Worm (Caenorhabditis elegans): Measurements from ENCODE around the gene Y25C1A.14.

Y25C1A.14 gene

ce11 chrII:3054221-3054620, 42.5 kb downstream of the Y25C1A.14 start, which contains the start of gene lido-13:
lido-13 (minus strand) TSS chrII:3054321.
- TF ChIP-seq unc-42 (tag; optimal IDR thresholded peaks at IDR 0.05) (no peak), sox-4 (tag; optimal IDR thresholded peaks at IDR 0.05) (no peak), nhr-232 (tag; optimal IDR thresholded peaks at IDR 0.05) (no peak), unc-3 (GFP tag; conservative IDR thresholded peaks at IDR 0.05) (no peak), unc-3 (tag; optimal IDR thresholded peaks at IDR 0.05) (no peak), ceh-30 (tag; optimal IDR thresholded peaks at IDR 0.05) (no peak), ama-1 (optimal IDR thresholded peaks at IDR 0.05) (no peak), ceh-48 (tag; optimal IDR thresholded peaks at IDR 0.05) (no peak), tbx-7 (tag; optimal IDR thresholded peaks at IDR 0.05) (no peak)

DNA sequence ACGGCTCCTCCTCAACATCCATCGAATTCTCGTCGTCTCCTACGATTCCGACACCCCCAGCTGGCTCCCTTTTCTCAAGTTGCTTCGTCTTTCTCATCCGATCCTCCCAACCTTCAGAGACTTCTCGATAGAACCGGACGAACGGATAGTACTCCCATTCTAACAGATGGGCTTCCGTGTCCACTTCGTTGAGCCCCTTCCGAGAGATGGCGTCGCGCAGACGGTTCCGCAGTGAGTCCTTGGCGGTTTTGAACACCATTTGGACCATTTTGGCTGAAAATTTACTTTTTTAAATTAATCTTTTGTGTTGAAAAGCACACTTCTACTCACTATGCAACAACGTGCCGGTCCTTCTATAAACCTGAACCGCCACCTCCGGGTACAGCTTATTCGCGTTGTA, 43.1 kb downstream of the Y25C1A.14 start:
- TF ChIP-seq ceh-14 (tag; optimal IDR thresholded peaks at IDR 0.05) (no peak), pat-9 (tag; optimal IDR thresholded peaks at IDR 0.05) (no peak), ceh-24 (tag; optimal IDR thresholded peaks at IDR 0.05) (no peak), ceh-18 (tag; optimal IDR thresholded peaks at IDR 0.05) (no peak), ref-2 (tag; optimal IDR thresholded peaks at IDR 0.05) (no peak), ceh-48 (tag; optimal IDR thresholded peaks at IDR 0.05) (no peak)

ce11 chrII:3052843-3053242, 43.9 kb downstream of the Y25C1A.14 start:
- no peak for TF ChIP-seq pag-3 (tag; optimal IDR thresholded peaks at IDR 0.05; ENCODE audit: borderline replicate concordance)
- TF ChIP-seq ets-4 (tag; optimal IDR thresholded peaks at IDR 0.05): no peak
- TF ChIP-seq ceh-24 (tag; optimal IDR thresholded peaks at IDR 0.05): no peak
- no peak for TF ChIP-seq tbx-7 (tag; optimal IDR thresholded peaks at IDR 0.05)
- no peak for TF ChIP-seq sox-4 (tag; optimal IDR thresholded peaks at IDR 0.05)
- no peak for TF ChIP-seq dmd-4 (tag; optimal IDR thresholded peaks at IDR 0.05; ENCODE audit: borderline replicate concordance)
- TF ChIP-seq zip-5 (tag; optimal IDR thresholded peaks at IDR 0.05): no peak
- no peak for TF ChIP-seq lim-6 (tag; optimal IDR thresholded peaks at IDR 0.05)
- no peak for TF ChIP-seq ref-2 (tag; optimal IDR thresholded peaks at IDR 0.05)
- no peak for TF ChIP-seq elt-2 (tag; optimal IDR thresholded peaks at IDR 0.05)
- no peak for TF ChIP-seq ama-1 (optimal IDR thresholded peaks at IDR 0.05)
- no peak for TF ChIP-seq mec-3 (tag; optimal IDR thresholded peaks at IDR 0.05; ENCODE audit: borderline replicate concordance)
- TF ChIP-seq nfya-1 (tag; optimal IDR thresholded peaks at IDR 0.05): no peak

DNA sequence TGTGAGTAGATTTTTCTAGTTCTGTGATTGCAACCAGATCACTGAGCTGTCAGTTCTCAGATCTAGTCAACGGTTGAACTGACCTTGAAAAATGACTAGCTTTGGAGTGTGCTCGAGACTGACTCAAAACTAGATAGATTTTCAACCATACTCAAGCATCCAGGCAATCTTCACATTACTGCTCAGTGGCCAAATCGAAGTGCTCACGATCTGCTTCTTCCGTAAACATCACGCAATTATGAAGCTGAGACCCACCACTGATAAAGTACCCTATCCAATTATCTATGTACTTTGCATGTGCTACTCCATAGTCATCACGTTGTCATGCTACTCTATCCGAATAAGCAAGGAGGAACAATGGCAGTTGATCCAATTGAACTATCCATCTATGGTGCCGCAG, 45.4 kb downstream of the Y25C1A.14 start:
- no peak for TF ChIP-seq sdc-2 (tag; optimal IDR thresholded peaks at IDR 0.05)
- TF ChIP-seq ahr-1 (tag; optimal IDR thresholded peaks at IDR 0.05): no peak
- TF ChIP-seq nhr-11 (tag; optimal IDR thresholded peaks at IDR 0.05): no peak
- no peak for TF ChIP-seq ama-1 (optimal IDR thresholded peaks at IDR 0.05)
- TF ChIP-seq pag-3 (tag; optimal IDR thresholded peaks at IDR 0.05; ENCODE audit: borderline replicate concordance): no peak
- no peak for TF ChIP-seq fkh-6 (tag; optimal IDR thresholded peaks at IDR 0.05)
- TF ChIP-seq unc-42 (tag; optimal IDR thresholded peaks at IDR 0.05): no peak
- no peak for TF ChIP-seq hlh-8 (tag; optimal IDR thresholded peaks at IDR 0.05)

DNA sequence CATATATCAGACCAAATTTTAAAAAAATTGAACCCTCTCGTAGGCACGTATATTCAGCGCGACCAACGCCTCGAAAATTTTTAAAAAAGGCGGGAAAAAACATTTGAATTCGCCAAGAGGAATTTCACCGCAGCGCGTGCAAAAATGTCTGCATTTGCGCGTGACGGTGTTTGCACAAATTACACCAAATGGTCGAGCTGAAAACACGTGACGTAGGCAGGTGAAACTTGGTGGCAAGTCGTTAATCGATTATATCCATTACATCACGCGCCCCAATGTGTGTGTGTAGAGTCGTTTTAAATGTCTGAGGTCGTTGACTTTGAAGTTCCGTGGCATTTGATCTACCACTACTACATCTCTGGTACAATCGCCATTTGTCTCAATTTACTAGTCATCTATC, 46.1 kb downstream of the Y25C1A.14 start, which contains the start of gene sri-31:
Gene sri-31, plus strand, starts transcription at position 301 of the 400 bp plus-strand sequence.
- TF ChIP-seq elt-4 (tag; optimal IDR thresholded peaks at IDR 0.05) (no peak), tbx-2 (tag; optimal IDR thresholded peaks at IDR 0.05) (no peak), unc-55 (GFP tag; optimal IDR thresholded peaks at IDR 0.05) (no peak), K09A11.1 (tag; optimal IDR thresholded peaks at IDR 0.05; ENCODE audit: insufficient read depth) (no peak), npax-4 (tag; optimal IDR thresholded peaks at IDR 0.05) (no peak), ref-2 (tag; optimal IDR thresholded peaks at IDR 0.05) (no peak), odd-2 (tag; optimal IDR thresholded peaks at IDR 0.05) (no peak), pqm-1 (tag; optimal IDR thresholded peaks at IDR 0.05) (no peak), gmeb-2 (tag; optimal IDR thresholded peaks at IDR 0.05) (no peak), pha-2 (tag; optimal IDR thresholded peaks at IDR 0.05) (no peak), ceh-6 (GFP tag; optimal IDR thresholded peaks at IDR 0.05) (no peak), ceh-18 (tag; optimal IDR thresholded peaks at IDR 0.05) (no peak), unc-42 (tag; optimal IDR thresholded peaks at IDR 0.05) (no peak), ahr-1 (tag; optimal IDR thresholded peaks at IDR 0.05) (no peak), ceh-31 (tag; optimal IDR thresholded peaks at IDR 0.05) (no peak), ceh-34 (tag; optimal IDR thresholded peaks at IDR 0.05) (no peak), sdc-2 (tag; optimal IDR thresholded peaks at IDR 0.05) (no peak), lin-11 (tag; optimal IDR thresholded peaks at IDR 0.05) (no peak), pax-1 (tag; optimal IDR thresholded peaks at IDR 0.05) (no peak)

Data from whole organism, late embryonic.